Worm (Caenorhabditis elegans): ENCODE measurements around the gene ehn-3.

The ehn-3 gene

DNA sequence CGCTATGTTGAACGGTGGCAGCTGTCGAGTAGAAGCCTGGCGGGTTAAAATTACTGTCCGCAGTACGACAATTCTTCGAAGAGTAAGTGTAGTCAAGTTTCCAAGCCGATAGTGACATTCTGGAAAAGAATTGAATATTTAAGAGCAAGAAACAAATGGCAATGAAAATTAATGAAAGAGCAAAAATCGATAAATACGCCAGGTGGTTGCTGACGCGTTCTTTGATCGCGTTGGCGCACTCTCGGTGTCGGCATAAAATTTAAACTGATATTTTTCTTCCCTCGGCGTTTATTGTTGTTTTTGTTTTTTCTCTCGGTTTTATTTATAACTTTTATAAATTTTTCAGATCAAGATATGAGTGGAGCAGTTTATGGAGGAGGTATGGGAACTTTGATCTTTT lies 24.3 kb downstream of the ehn-3 start, which contains the start of the genes perm-3 and swsn-6:
TSS of gene perm-3 (minus strand) at position 118 of the 400 bp plus-strand sequence.
TSS of gene swsn-6 (plus strand) at position 347 of the 400 bp plus-strand sequence.
- TF ChIP-seq W03F9.2 (tag; optimal IDR thresholded peaks at IDR 0.05) = peak; percentile 79
- no peak for TF ChIP-seq dao-5 (tag; optimal IDR thresholded peaks at IDR 0.05)
- no peak for TF ChIP-seq him-1 (tag; optimal IDR thresholded peaks at IDR 0.05)

DNA sequence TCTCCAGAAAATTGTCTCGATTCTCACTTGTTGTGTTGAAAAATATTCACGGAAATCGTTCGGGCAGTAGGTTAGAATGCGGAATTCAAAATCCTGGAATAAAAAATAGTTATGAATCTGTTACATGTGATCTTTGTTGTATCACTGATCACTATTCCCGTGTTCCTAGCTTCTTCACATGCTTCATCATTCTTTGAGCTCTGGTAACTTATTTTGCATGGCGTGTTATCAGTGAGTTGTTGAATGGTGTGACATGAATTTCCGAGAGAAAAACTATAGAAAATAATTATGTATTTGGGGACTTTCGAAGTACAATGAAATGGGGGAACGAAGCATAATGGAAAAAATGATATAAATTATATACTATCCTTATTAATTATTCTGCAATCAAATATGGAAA lies 25.5 kb downstream of the ehn-3 start:
- TF ChIP-seq W03F9.2 (tag; optimal IDR thresholded peaks at IDR 0.05) = no peak
- TF ChIP-seq dao-5 (tag; optimal IDR thresholded peaks at IDR 0.05) = no peak
- no peak for TF ChIP-seq him-1 (tag; optimal IDR thresholded peaks at IDR 0.05)

DNA sequence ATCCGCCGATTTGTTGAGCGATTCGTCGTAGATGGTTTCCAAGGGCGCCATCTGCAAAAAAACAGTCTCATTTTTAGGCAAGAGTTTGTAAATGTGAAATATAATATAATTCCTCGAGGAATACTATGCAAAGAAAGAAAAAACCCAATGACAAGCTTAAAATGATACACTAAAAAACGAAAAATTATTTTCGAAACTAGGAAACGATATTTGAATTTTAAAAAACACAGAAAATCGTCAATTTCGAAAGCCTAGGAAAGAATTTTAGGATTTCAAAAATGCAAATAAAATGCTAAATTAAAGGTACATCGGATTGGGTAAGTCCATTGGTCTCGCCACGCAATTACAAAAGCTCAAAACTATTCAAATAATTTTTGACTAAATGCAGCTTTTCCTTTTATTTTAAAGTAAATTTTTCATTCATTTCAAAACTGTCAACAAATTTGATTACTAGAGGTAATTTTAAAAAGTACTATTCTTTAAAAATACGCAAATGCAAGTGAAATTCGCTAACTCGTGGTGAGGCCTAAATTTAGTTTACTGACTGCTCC lies 27.4 kb downstream of the ehn-3 start, which contains the start of the genes htp-1 and ZK616.5:
TSS of gene htp-1 (minus strand) at position 51 of the 551 bp plus-strand sequence.
TSS of gene ZK616.5 (plus strand) at position 423 of the 551 bp plus-strand sequence.
- TF ChIP-seq W03F9.2 (tag; optimal IDR thresholded peaks at IDR 0.05) (no peak), him-1 (tag; optimal IDR thresholded peaks at IDR 0.05) (no peak), dao-5 (tag; optimal IDR thresholded peaks at IDR 0.05) (no peak)

- no peak for TF ChIP-seq dao-5 (tag; optimal IDR thresholded peaks at IDR 0.05)
These were observed 29.1 kb downstream of the ehn-3 start for ce11 chrIV:5389951-5390350.

- no peak for TF ChIP-seq W03F9.2 (tag; optimal IDR thresholded peaks at IDR 0.05)
- no peak for TF ChIP-seq dao-5 (tag; optimal IDR thresholded peaks at IDR 0.05)
- no peak for TF ChIP-seq him-1 (tag; optimal IDR thresholded peaks at IDR 0.05)
These were observed 30.5 kb downstream of the ehn-3 start, which contains the start of gene elo-6 for ce11 chrIV:5388477-5389065. TSS of gene elo-6 (minus strand) at chrIV:5388559.

- no peak for TF ChIP-seq W03F9.2 (tag; optimal IDR thresholded peaks at IDR 0.05)
- TF ChIP-seq him-1 (tag; optimal IDR thresholded peaks at IDR 0.05) = no peak
- TF ChIP-seq dao-5 (tag; optimal IDR thresholded peaks at IDR 0.05) = no peak
These were observed 34.0 kb downstream of the ehn-3 start, which contains the start of gene F41H10.12 for ce11 chrIV:5385020-5385419. TSS of gene F41H10.12 (plus strand) at chrIV:5385320.

ce11 chrIV:5382609-5383008 lies 36.4 kb downstream of the ehn-3 start, which contains the start of gene F41H10.1:
TSS of gene F41H10.1 (plus strand) at chrIV:5382909.
- no peak for TF ChIP-seq W03F9.2 (tag; optimal IDR thresholded peaks at IDR 0.05)
- TF ChIP-seq him-1 (tag; optimal IDR thresholded peaks at IDR 0.05) = no peak
- no peak for TF ChIP-seq dao-5 (tag; optimal IDR thresholded peaks at IDR 0.05)

DNA sequence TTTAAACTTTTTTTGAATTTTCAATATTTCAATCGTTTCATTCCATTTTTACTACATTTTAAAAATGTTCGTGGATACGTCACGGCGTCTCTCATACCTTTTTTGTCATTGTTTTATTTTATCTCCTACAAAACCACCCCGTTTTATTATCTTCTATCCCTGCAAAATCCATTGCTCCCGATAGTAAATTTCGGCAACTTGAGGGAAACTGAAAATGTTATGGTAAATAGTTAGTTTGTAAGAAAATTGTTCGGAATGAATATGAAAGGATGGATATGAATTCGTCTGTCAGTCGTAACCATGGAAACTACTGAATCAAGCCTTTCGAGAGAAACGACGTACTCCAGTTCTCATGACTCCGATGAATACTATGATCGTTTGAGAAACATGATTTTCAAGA lies 37.7 kb downstream of the ehn-3 start, which contains the start of gene F41H10.2:
TSS of gene F41H10.2 (plus strand) at position 301 of the 400 bp plus-strand sequence.
- TF ChIP-seq dao-5 (tag; optimal IDR thresholded peaks at IDR 0.05) (no peak), him-1 (tag; optimal IDR thresholded peaks at IDR 0.05) (no peak), W03F9.2 (tag; optimal IDR thresholded peaks at IDR 0.05) (no peak)

DNA sequence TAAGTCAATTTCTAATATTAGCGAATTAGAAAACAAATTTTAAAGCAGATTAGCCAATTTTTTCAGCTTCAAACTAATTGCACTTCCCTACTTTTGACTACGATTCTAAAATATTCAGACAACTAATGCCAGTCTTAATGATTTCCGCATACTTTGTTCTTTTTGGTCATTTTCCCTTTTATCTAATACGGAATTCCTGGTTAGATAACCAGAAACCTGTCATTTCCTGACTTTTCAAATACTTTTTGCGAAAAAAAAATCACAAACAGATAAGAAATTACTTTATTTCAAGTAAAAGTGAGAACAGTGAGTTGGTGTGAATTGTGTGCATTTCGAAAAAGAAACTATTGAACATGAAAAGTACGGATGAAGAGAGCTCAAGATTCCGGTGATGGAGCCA lies 38.9 kb downstream of the ehn-3 start:
- TF ChIP-seq dao-5 (tag; optimal IDR thresholded peaks at IDR 0.05) (no peak), him-1 (tag; optimal IDR thresholded peaks at IDR 0.05) (no peak), W03F9.2 (tag; optimal IDR thresholded peaks at IDR 0.05) (no peak)

DNA sequence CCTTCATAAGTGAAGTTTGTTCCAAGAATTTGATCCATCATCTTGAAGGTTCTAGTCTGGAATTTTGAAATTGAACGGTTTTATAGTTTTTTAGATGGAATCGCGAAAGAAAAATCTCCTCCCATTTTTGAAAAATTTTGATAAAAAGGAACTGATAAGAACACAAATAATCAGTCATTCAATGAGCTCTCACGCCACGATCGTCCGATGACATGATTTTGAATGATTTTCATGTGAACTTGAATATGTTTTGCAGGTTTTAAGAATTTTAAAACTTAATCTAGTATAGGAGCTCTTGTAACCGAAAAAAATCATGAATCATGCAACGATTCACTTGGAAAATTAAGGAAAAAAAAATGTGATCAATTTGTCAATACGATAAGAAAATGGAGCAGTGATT lies 42.0 kb downstream of the ehn-3 start, which contains the start of gene elo-5:
TSS of gene elo-5 (minus strand) at position 56 of the 400 bp plus-strand sequence.
- TF ChIP-seq him-1 (tag; optimal IDR thresholded peaks at IDR 0.05) (no peak), W03F9.2 (tag; optimal IDR thresholded peaks at IDR 0.05) (no peak), dao-5 (tag; optimal IDR thresholded peaks at IDR 0.05) (no peak)

- TF ChIP-seq W03F9.2 (tag; optimal IDR thresholded peaks at IDR 0.05) = no peak
- TF ChIP-seq dao-5 (tag; optimal IDR thresholded peaks at IDR 0.05) = no peak
- TF ChIP-seq him-1 (tag; optimal IDR thresholded peaks at IDR 0.05) = no peak
These were observed 44.1 kb downstream of the ehn-3 start for ce11 chrIV:5374946-5375345.

ce11 chrIV:5374321-5374720 lies 44.7 kb downstream of the ehn-3 start:
- TF ChIP-seq W03F9.2 (tag; optimal IDR thresholded peaks at IDR 0.05) (no peak), dao-5 (tag; optimal IDR thresholded peaks at IDR 0.05) (no peak), him-1 (tag; optimal IDR thresholded peaks at IDR 0.05) (no peak)

- TF ChIP-seq W03F9.2 (tag; optimal IDR thresholded peaks at IDR 0.05) (no peak), dao-5 (tag; optimal IDR thresholded peaks at IDR 0.05) (no peak), him-1 (tag; optimal IDR thresholded peaks at IDR 0.05) (no peak)
These were observed 48.1 kb downstream of the ehn-3 start for ce11 chrIV:5370914-5371313.

DNA sequence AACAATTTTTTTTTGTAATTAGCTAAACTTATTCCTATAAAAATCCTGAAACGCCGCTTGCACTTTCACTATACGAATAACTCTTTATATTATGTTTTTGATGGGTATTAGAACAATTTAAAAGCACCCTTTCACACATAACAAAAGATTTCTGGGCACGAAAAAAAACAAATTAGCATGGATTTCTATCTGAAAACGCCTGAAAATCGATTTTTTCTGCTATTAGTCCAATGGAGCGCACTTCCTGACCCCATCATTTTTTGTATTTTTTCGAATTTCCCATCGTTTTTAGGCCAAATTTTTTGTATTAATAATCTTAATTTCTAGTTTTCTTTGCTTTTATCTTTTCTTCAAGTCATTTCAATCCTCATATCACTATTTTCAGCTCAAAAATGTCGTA lies 49.6 kb downstream of the ehn-3 start, which contains the start of gene F41H10.3:
TSS of gene F41H10.3 (plus strand) at position 388 of the 400 bp plus-strand sequence.
- no peak for TF ChIP-seq him-1 (tag; optimal IDR thresholded peaks at IDR 0.05)
- no peak for TF ChIP-seq W03F9.2 (tag; optimal IDR thresholded peaks at IDR 0.05)
- no peak for TF ChIP-seq dao-5 (tag; optimal IDR thresholded peaks at IDR 0.05)
